Fruit fly (Drosophila melanogaster) whole organism, embryonic: Measurements from ENCODE around the gene neb.

Experiments
- Adf1 ChIP-seq: fragments of 200-800 bp; sonication (Bioruptor generic); IDR thresholded peaks from 2 replicates; pipeline ENCODE4 v1.3.6; 2022; ENCODE audit warnings: missing biosample characterization, missing genetic modification characterization
- Aef1 ChIP-seq: fragments of 200-800 bp; sonication (Bioruptor generic); IDR thresholded peaks from 3 replicates; pipeline ENCODE4 v1.3.6; 2022; ENCODE audit warnings: missing biosample characterization, missing genetic modification characterization
- Blimp-1 ChIP-seq: fragments of 200-800 bp; sonication (Bioruptor generic); optimal IDR thresholded peaks from 3 replicates; lab custom pipeline; 2018; ENCODE audit warnings: missing biosample characterization, missing genetic modification characterization, mild to moderate bottlenecking, moderate library complexity, missing genetic modification reagents
- CG10431 ChIP-seq: fragments of 200-800 bp; sonication (Bioruptor generic); optimal IDR thresholded peaks from 3 replicates; lab custom pipeline; 2018; ENCODE audit warnings: missing biosample characterization, mild to moderate bottlenecking, missing genetic modification characterization
- CG11085 ChIP-seq: fragments of 200-800 bp; sonication (Bioruptor generic); IDR thresholded peaks from 2 replicates; pipeline ENCODE4 v1.3.6; 2022; ENCODE audit warnings: missing biosample characterization, missing genetic modification characterization
- CG11398 ChIP-seq: fragments of 200-800 bp; sonication (Bioruptor generic); optimal IDR thresholded peaks from 2 replicates; lab custom pipeline; 2016; ENCODE audit warnings: missing biosample characterization, missing genetic modification characterization
- CG11504 ChIP-seq: fragments of 200-800 bp; sonication (Bioruptor generic); optimal IDR thresholded peaks from 3 replicates; lab custom pipeline; 2019; ENCODE audit warnings: missing biosample characterization, mild to moderate bottlenecking, missing genetic modification characterization, moderate library complexity
- CG12744 ChIP-seq: fragments of 200-800 bp; sonication (Bioruptor generic); optimal IDR thresholded peaks from 2 replicates; lab custom pipeline; 2016; ENCODE audit warnings: missing biosample characterization, missing genetic modification characterization
- CG1603 ChIP-seq: fragments of 200-800 bp; sonication (Bioruptor generic); optimal IDR thresholded peaks from 2 replicates; lab custom pipeline; 2019; ENCODE audit warnings: missing biosample characterization, mild to moderate bottlenecking, missing genetic modification characterization, moderate library complexity
- CG17802 ChIP-seq: fragments of 200-800 bp; sonication (Bioruptor generic); optimal IDR thresholded peaks from 2 replicates; lab custom pipeline; 2018; ENCODE audit warnings: missing biosample characterization, mild to moderate bottlenecking, missing genetic modification characterization, moderate library complexity
- CG2875 ChIP-seq: fragments of 200-800 bp; sonication (Bioruptor generic); optimal IDR thresholded peaks from 2 replicates; lab custom pipeline; 2017; ENCODE audit warnings: missing biosample characterization, mild to moderate bottlenecking, missing genetic modification characterization, missing genetic modification reagents
- CG2889 ChIP-seq: fragments of 200-800 bp; sonication (Bioruptor generic); IDR thresholded peaks from 3 replicates; pipeline ENCODE4 v1.3.6; 2022; ENCODE audit warnings: missing biosample characterization, missing genetic modification characterization
- CG4404 ChIP-seq: fragments of 200-800 bp; sonication (Bioruptor generic); IDR thresholded peaks from 2 replicates; pipeline ENCODE4 v1.3.6; 2022; ENCODE audit warnings: missing biosample characterization, missing genetic modification characterization
- CG4617 ChIP-seq: fragments of 200-800 bp; sonication (Bioruptor generic); optimal IDR thresholded peaks from 3 replicates; lab custom pipeline; 2016; ENCODE audit warnings: missing biosample characterization, missing genetic modification characterization, borderline replicate concordance
- CG5953 ChIP-seq: fragments of 200-800 bp; sonication (Bioruptor generic); IDR thresholded peaks from 2 replicates; pipeline ENCODE4 v1.3.6; 2022; ENCODE audit warnings: missing biosample characterization, missing genetic modification characterization
- CG6854 ChIP-seq: fragments of 200-800 bp; sonication (Bioruptor generic); optimal IDR thresholded peaks from 3 replicates; lab custom pipeline; 2017; ENCODE audit warnings: missing biosample characterization, mild to moderate bottlenecking, missing genetic modification characterization
- CG7839 ChIP-seq: fragments of 200-800 bp; sonication (Bioruptor generic); optimal IDR thresholded peaks from 3 replicates; lab custom pipeline; 2018; ENCODE audit warnings: missing biosample characterization, mild to moderate bottlenecking, missing genetic modification characterization, moderate library complexity
- CG8924 ChIP-seq: fragments of 200-800 bp; optimal IDR thresholded peaks from 3 replicates; lab custom pipeline; 2019; ENCODE audit warnings: missing biosample characterization, mild to moderate bottlenecking, missing genetic modification characterization, moderate library complexity
- CkIIα-i1 ChIP-seq: fragments of 200-800 bp; sonication (Bioruptor generic); IDR thresholded peaks from 2 replicates; pipeline ENCODE4 v1.3.6; 2022; ENCODE audit warnings: missing biosample characterization, missing genetic modification characterization
- CoRest ChIP-seq: fragments of 200-800 bp; sonication (Bioruptor generic); optimal IDR thresholded peaks from 3 replicates; lab custom pipeline; 2018; ENCODE audit warnings: missing biosample characterization, mild to moderate bottlenecking, missing genetic modification characterization, moderate library complexity
- Dfd ChIP-seq, 2 experiments: fragments of >200 bp; optimal IDR thresholded peaks; 2 replicates each; lab custom pipeline; 2017; ENCODE audit warnings: missing biosample characterization in 2 of 2, missing genetic modification characterization in 2 of 2
- Dp ChIP-seq: fragments of 200-800 bp; sonication (Bioruptor generic); optimal IDR thresholded peaks from 2 replicates; lab custom pipeline; 2018; ENCODE audit warnings: missing biosample characterization, mild to moderate bottlenecking, missing genetic modification characterization, moderate library complexity
- HHEX ChIP-seq: fragments of 200-800 bp; sonication (Bioruptor generic); optimal IDR thresholded peaks from 3 replicates; lab custom pipeline; 2017; ENCODE audit warnings: missing biosample characterization, mild to moderate bottlenecking, missing genetic modification characterization, missing genetic modification reagents
- Jarid2 ChIP-seq: fragments of 200-800 bp; sonication (Bioruptor generic); optimal IDR thresholded peaks from 3 replicates; lab custom pipeline; 2017; ENCODE audit warnings: mild to moderate bottlenecking, missing biosample characterization, missing genetic modification reagents, missing genetic modification characterization
- Max ChIP-seq: fragments of 200-800 bp; sonication (Bioruptor generic); optimal IDR thresholded peaks from 2 replicates; lab custom pipeline; 2016; ENCODE audit warnings: missing biosample characterization, mild to moderate bottlenecking, missing genetic modification characterization
- Mes4 ChIP-seq: fragments of 200-800 bp; sonication (Bioruptor generic); optimal IDR thresholded peaks from 2 replicates; lab custom pipeline; 2016; ENCODE audit warnings: missing biosample characterization, missing genetic modification characterization
- Nf-YA ChIP-seq: fragments of 200-800 bp; sonication (Bioruptor generic); IDR thresholded peaks from 2 replicates; pipeline ENCODE4 v1.3.6; 2022; ENCODE audit warnings: missing biosample characterization, missing genetic modification characterization
- Rfx ChIP-seq: fragments of 200-800 bp; sonication (Bioruptor generic); IDR thresholded peaks from 2 replicates; pipeline ENCODE4 v1.3.6; 2022; ENCODE audit warnings: missing biosample characterization, missing genetic modification characterization
- Scr ChIP-seq: fragments of 200-800 bp; sonication (Bioruptor generic); IDR thresholded peaks from 2 replicates; pipeline ENCODE4 v1.3.6; 2022; ENCODE audit warnings: missing biosample characterization, missing genetic modification characterization; ENCODE audit not compliant: partially characterized antibody
- Sry-β ChIP-seq: fragments of 200-800 bp; sonication (Bioruptor generic); optimal IDR thresholded peaks from 2 replicates; lab custom pipeline; 2018; ENCODE audit warnings: missing biosample characterization, mild to moderate bottlenecking, missing genetic modification characterization, moderate library complexity
- ara ChIP-seq: fragments of 200-800 bp; sonication (Bioruptor generic); IDR thresholded peaks from 2 replicates; pipeline ENCODE4 v1.3.6; 2022; ENCODE audit warnings: missing biosample characterization, missing genetic modification characterization
- bigmax ChIP-seq: fragments of 200-800 bp; sonication (Bioruptor generic); optimal IDR thresholded peaks from 2 replicates; lab custom pipeline; 2018; ENCODE audit warnings: missing biosample characterization, mild to moderate bottlenecking, missing genetic modification characterization
- crc ChIP-seq: fragments of 200-800 bp; sonication (Bioruptor generic); optimal IDR thresholded peaks from 2 replicates; lab custom pipeline; 2016; ENCODE audit warnings: missing biosample characterization, missing genetic modification characterization
- da ChIP-seq: fragments of 200-800 bp; sonication (Bioruptor generic); optimal IDR thresholded peaks from 2 replicates; lab custom pipeline; 2016; ENCODE audit warnings: missing biosample characterization, missing genetic modification characterization
- dimm ChIP-seq: fragments of 200-800 bp; sonication (Bioruptor generic); IDR thresholded peaks from 2 replicates; pipeline ENCODE4 v1.3.6; 2022; ENCODE audit warnings: missing biosample characterization, missing genetic modification characterization
- eyg ChIP-seq: fragments of 200-800 bp; sonication (Bioruptor generic); optimal IDR thresholded peaks from 3 replicates; lab custom pipeline; 2016; ENCODE audit warnings: missing biosample characterization, missing genetic modification characterization
- gem ChIP-seq: fragments of 200-800 bp; sonication (Bioruptor generic); optimal IDR thresholded peaks from 2 replicates; lab custom pipeline; 2019; ENCODE audit warnings: missing biosample characterization, mild to moderate bottlenecking, missing genetic modification characterization, moderate library complexity
- grn ChIP-seq: fragments of 200-800 bp; sonication (Bioruptor generic); optimal IDR thresholded peaks from 3 replicates; lab custom pipeline; 2017; ENCODE audit warnings: missing biosample characterization, missing genetic modification characterization
- gsb-n ChIP-seq: fragments of 200-800 bp; sonication (Bioruptor generic); optimal IDR thresholded peaks from 3 replicates; lab custom pipeline; 2018; ENCODE audit warnings: missing biosample characterization, mild to moderate bottlenecking, missing genetic modification characterization
- hb ChIP-seq: fragments of 200-800 bp; sonication (Bioruptor generic); IDR thresholded peaks from 3 replicates; pipeline ENCODE4 v1.3.6; 2022; ENCODE audit warnings: missing biosample characterization, missing genetic modification characterization; ENCODE audit not compliant: partially characterized antibody
- peb ChIP-seq: fragments of 200-800 bp; sonication (Bioruptor generic); IDR thresholded peaks from 2 replicates; pipeline ENCODE4 v1.3.6; 2022; ENCODE audit warnings: missing biosample characterization, missing genetic modification characterization
- sim ChIP-seq: fragments of 200-800 bp; sonication (Bioruptor generic); IDR thresholded peaks from 2 replicates; pipeline ENCODE4 v1.3.6; 2022; ENCODE audit warnings: missing biosample characterization, missing genetic modification characterization
- slou ChIP-seq: fragments of 200-800 bp; sonication (Bioruptor generic); optimal IDR thresholded peaks from 3 replicates; lab custom pipeline; 2016; ENCODE audit warnings: missing biosample characterization, missing genetic modification characterization
- sna ChIP-seq: fragments of 200-800 bp; sonication (Bioruptor generic); IDR thresholded peaks from 2 replicates; pipeline ENCODE4 v1.3.6; 2022; ENCODE audit warnings: missing biosample characterization, missing genetic modification characterization; ENCODE audit not compliant: partially characterized antibody
- so ChIP-seq: fragments of 200-800 bp; sonication (Bioruptor generic); IDR thresholded peaks from 3 replicates; pipeline ENCODE4 v1.3.6; 2022; ENCODE audit warnings: missing biosample characterization, missing genetic modification characterization
- sr ChIP-seq: fragments of 200-800 bp; sonication (Bioruptor generic); IDR thresholded peaks from 3 replicates; pipeline ENCODE4 v1.3.6; 2022; ENCODE audit warnings: missing biosample characterization, missing genetic modification characterization
- vnd ChIP-seq: fragments of 200-800 bp; sonication (Bioruptor generic); IDR thresholded peaks from 3 replicates; pipeline ENCODE4 v1.3.6; 2022; ENCODE audit warnings: missing biosample characterization, missing genetic modification characterization; ENCODE audit not compliant: partially characterized antibody
- wor ChIP-seq: fragments of 200-800 bp; sonication (Bioruptor generic); IDR thresholded peaks from 2 replicates; pipeline ENCODE4 v1.3.6; 2022; ENCODE audit warnings: missing biosample characterization, missing genetic modification characterization
- z ChIP-seq: fragments of 200-800 bp; sonication (Bioruptor generic); IDR thresholded peaks from 3 replicates; pipeline ENCODE4 v1.3.6; 2022; ENCODE audit warnings: missing biosample characterization, missing genetic modification characterization

Gene neb

dm6 chr2L:20086295-20087096, 10.9 kb downstream of the neb start (continued):
- peak; percentile 88 for TF ChIP-seq gem (tag; lab: Kevin White, UChicago)
- no peak for TF ChIP-seq sna
- TF ChIP-seq CG11085 (GFP tag; lab: Robert Waterston, UW) = peak; percentile 47
- no peak for TF ChIP-seq Dp (GFP tag; lab: Kevin White, UChicago)
- peak; percentile 81 for TF ChIP-seq Aef1
- TF ChIP-seq grn (GFP tag; lab: Kevin White, UChicago) = peak; percentile 95
- TF ChIP-seq CG7839 (tag; lab: Kevin White, UChicago) = peak; percentile 83
- TF ChIP-seq CG17802 (tag; lab: Kevin White, UChicago) = peak; percentile 61
- TF ChIP-seq Adf1 (GFP tag; lab: Robert Waterston, UW) = peak; percentile 90
- no peak for TF ChIP-seq CG4617 (GFP tag; lab: Kevin White, UChicago)
- peak; percentile 40 for TF ChIP-seq bigmax (GFP tag; lab: Kevin White, UChicago)
- TF ChIP-seq CG11504 (tag; lab: Kevin White, UChicago) = peak; percentile 86
- TF ChIP-seq z (GFP tag; lab: Robert Waterston, UW) = peak; percentile 64; the same call in 1 of the 3 replicates
- peak; percentile 87 for TF ChIP-seq CG2875
- peak; percentile 63 for TF ChIP-seq eyg (GFP tag; lab: Kevin White, UChicago)
- peak; percentile 87 for TF ChIP-seq dimm (GFP tag; lab: Robert Waterston, UW)
- TF ChIP-seq da (GFP tag; lab: Kevin White, UChicago) = peak; percentile 22
- peak; percentile 0 for TF ChIP-seq Sry-β (GFP tag; lab: Kevin White, UChicago)
- TF ChIP-seq Scr (GFP tag; lab: Robert Waterston, UW) = no peak
- TF ChIP-seq CG5953 (GFP tag; lab: Robert Waterston, UW) = peak; percentile 83
- peak; percentile 71 for TF ChIP-seq CG6854 (GFP tag; lab: Kevin White, UChicago)
- TF ChIP-seq peb (GFP tag; lab: Robert Waterston, UW) = peak; percentile 75
- TF ChIP-seq Nf-YA = peak; percentile 73
- TF ChIP-seq ara (GFP tag; lab: Robert Waterston, UW) = peak; percentile 93
- peak; percentile 85 for TF ChIP-seq Blimp-1
- peak; percentile 78 for TF ChIP-seq Mes4 (GFP tag; lab: Kevin White, UChicago)
- TF ChIP-seq HHEX (GFP tag; lab: Kevin White, UChicago) = peak; percentile 86
- no peak for TF ChIP-seq Dfd (GFP tag; optimal IDR thresholded peaks at IDR 0.05; lab: Kevin White, UChicago)
- peak; percentile 73 for TF ChIP-seq Max (GFP tag; lab: Kevin White, UChicago)
- TF ChIP-seq CG1603 (tag; lab: Kevin White, UChicago) = peak; percentile 59
- TF ChIP-seq wor (GFP tag; lab: Robert Waterston, UW) = peak; percentile 79
- peak; percentile 83 for TF ChIP-seq CoRest
- TF ChIP-seq CG4404 (GFP tag; lab: Robert Waterston, UW) = peak; percentile 44
- peak; percentile 48; the same call in 2 of the 3 replicates for TF ChIP-seq vnd (GFP tag; lab: Robert Waterston, UW)
- TF ChIP-seq crc (GFP tag; lab: Kevin White, UChicago) = peak; percentile 58
- TF ChIP-seq CG2889 = peak; percentile 69
- peak; percentile 84 for TF ChIP-seq gsb-n (tag; lab: Kevin White, UChicago)
- peak; percentile 63 for TF ChIP-seq Jarid2 (GFP tag; lab: Kevin White, UChicago)
- no peak for TF ChIP-seq slou
- no peak for TF ChIP-seq CkIIα-i1 (GFP tag; lab: Robert Waterston, UW)
- peak; percentile 73 for TF ChIP-seq Rfx
- peak; percentile 59; the same call in 1 of the 2 replicates for TF ChIP-seq sim (GFP tag; lab: Robert Waterston, UW)
- peak; percentile 67 for TF ChIP-seq CG10431 (GFP tag; lab: Kevin White, UChicago)
- TF ChIP-seq CG12744 (GFP tag; lab: Kevin White, UChicago) = peak; percentile 66
- peak; percentile 78 for TF ChIP-seq CG11398
- peak; percentile 92 for TF ChIP-seq so (GFP tag; lab: Robert Waterston, UW)
- 0 out of 3 replicates have a peak, but pooled peaks have one; percentile 57 for TF ChIP-seq hb
- peak; percentile 83 for TF ChIP-seq CG8924 (tag; lab: Kevin White, UChicago)
- peak; percentile 99 for TF ChIP-seq sr
